Worm (Caenorhabditis elegans): ENCODE data around the gene exc-14.

DNA sequence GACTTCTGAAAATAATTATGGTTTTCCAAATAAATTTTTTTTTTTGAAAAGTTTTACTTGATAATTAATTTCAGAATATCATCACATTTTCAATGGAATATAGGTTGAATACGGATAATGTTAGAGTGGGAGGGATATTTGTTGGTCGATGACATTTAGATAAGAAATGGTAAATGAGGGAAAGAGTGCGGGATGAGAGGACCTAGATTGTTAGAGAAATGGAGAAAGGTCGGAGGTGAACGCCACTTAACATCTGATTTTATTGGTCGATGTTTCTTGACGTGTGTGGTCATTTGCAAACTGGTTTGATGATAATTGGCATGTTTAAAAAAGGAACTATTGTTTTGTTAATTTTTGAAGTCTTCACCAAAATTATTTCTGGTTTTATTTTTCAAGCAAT lies 7.6 kb downstream of the exc-14 start:
- TF ChIP-seq skn-1 (tag; optimal IDR thresholded peaks at IDR 0.05) (no peak), zag-1 (tag; optimal IDR thresholded peaks at IDR 0.05) (no peak), nhr-10 (tag; optimal IDR thresholded peaks at IDR 0.05) (no peak), nhr-11 (tag; optimal IDR thresholded peaks at IDR 0.05) (no peak), Y55F3AM.14 (GFP tag; optimal IDR thresholded peaks at IDR 0.05) (no peak), peb-1 (tag; optimal IDR thresholded peaks at IDR 0.05) (no peak), alr-1 (tag; optimal IDR thresholded peaks at IDR 0.05) (no peak), ZK546.5 (tag; optimal IDR thresholded peaks at IDR 0.05) (no peak), blmp-1 (tag; optimal IDR thresholded peaks at IDR 0.05; ENCODE audit: insufficient read depth) (no peak), nhr-12 (tag; optimal IDR thresholded peaks at IDR 0.05) (no peak), ceh-82 (tag; optimal IDR thresholded peaks at IDR 0.05) (no peak), elt-1 (tag; optimal IDR thresholded peaks at IDR 0.05) (no peak), ztf-11 (tag; optimal IDR thresholded peaks at IDR 0.05) (no peak), nhr-25 (tag; optimal IDR thresholded peaks at IDR 0.05) (peak; percentile 27)

Measured in whole organism, L2 larva.